Fruit fly (Drosophila melanogaster) whole organism, prepupa: Measurements from ENCODE around the gene RhoGDI.
A peak's percentile ranks its signal among the peaks of the same experiment; 100 is the strongest.

Experiments
- CG16779 ChIP-seq: fragments of 200-800 bp; sonication (Bioruptor generic); optimal IDR thresholded peaks from 3 replicates; lab custom pipeline; 2017; ENCODE audit warnings: missing biosample characterization, mild to moderate bottlenecking, missing genetic modification characterization
- CG31627 ChIP-seq: fragments of 200-800 bp; sonication (Bioruptor generic); optimal IDR thresholded peaks from 3 replicates; lab custom pipeline; 2016; ENCODE audit warnings: missing biosample characterization, missing genetic modification characterization
- CG6854 ChIP-seq: fragments of 200-800 bp; sonication (Bioruptor generic); optimal IDR thresholded peaks from 2 replicates; lab custom pipeline; 2017; ENCODE audit warnings: missing biosample characterization, mild to moderate bottlenecking, missing genetic modification characterization
- CG7368 ChIP-seq: fragments of 200-800 bp; sonication (Bioruptor generic); optimal IDR thresholded peaks from 3 replicates; lab custom pipeline; 2016; ENCODE audit warnings: missing biosample characterization, missing genetic modification characterization
- Sox14 ChIP-seq: fragments of 200-800 bp; sonication (Bioruptor generic); optimal IDR thresholded peaks from 3 replicates; lab custom pipeline; 2016; ENCODE audit warnings: missing biosample characterization, missing genetic modification characterization
- achi ChIP-seq: fragments of 200-800 bp; sonication (Bioruptor generic); optimal IDR thresholded peaks from 3 replicates; lab custom pipeline; 2016; ENCODE audit warnings: missing biosample characterization, missing genetic modification characterization
- lz ChIP-seq: fragments of 200-800 bp; sonication (Bioruptor generic); optimal IDR thresholded peaks from 3 replicates; lab custom pipeline; 2016; ENCODE audit warnings: missing biosample characterization, missing genetic modification characterization

DNA sequence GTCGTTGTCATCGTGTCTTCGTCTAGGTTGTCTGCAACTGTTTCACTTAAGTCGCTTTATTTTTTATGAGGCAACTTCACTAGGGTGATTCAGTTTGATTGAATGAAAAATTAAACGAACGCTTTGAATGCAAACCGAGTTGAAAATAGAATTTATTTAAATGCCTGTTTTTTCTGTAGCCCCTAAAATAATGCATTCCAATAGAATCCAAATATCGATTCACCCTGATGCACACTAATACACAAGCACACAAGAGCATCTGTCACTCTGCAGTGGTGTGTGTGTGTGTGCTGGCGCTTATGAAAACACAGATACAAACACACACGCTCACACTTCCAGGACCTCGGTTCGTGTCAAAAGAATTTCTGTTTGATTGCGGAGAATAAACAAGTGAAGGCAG, 33.3 kb downstream of the RhoGDI start:
- TF ChIP-seq CG31627 (GFP tag; lab: Kevin White, UChicago) (peak; percentile 1), CG6854 (GFP tag; lab: Kevin White, UChicago) (no peak), CG16779 (tag; lab: Kevin White, UChicago) (peak; percentile 8), Sox14 (peak; percentile 5), CG7368 (GFP tag; lab: Kevin White, UChicago) (no peak), achi (GFP tag; lab: Kevin White, UChicago) (peak; percentile 36), lz (peak; percentile 15)
